Worm (Caenorhabditis elegans) whole organism, L4 larva: ENCODE data around the gene lgc-10.

Source experiments
- D1046.2 ChIP-seq: fragments of 200-800 bp; sonication (Bioruptor generic); IDR thresholded peaks from 2 replicates; pipeline ENCODE4 v1.3.6; 2022; ENCODE audit warnings: missing genetic modification characterization, missing compliant biosample characterization
- F37D6.2 ChIP-seq: sonication (generic microtip); optimal IDR thresholded peaks from 2 replicates; lab custom pipeline; 2016; ENCODE audit warnings: mild to moderate bottlenecking, missing genetic modification characterization, missing compliant biosample characterization
- F49E8.2 ChIP-seq: sonication (generic microtip); optimal IDR thresholded peaks from 2 replicates; lab custom pipeline; 2016; ENCODE audit warnings: missing compliant biosample characterization, mild to moderate bottlenecking, missing genetic modification characterization, borderline replicate concordance
- Y105C5A.15 ChIP-seq: fragments of 200-800 bp; sonication (Bioruptor generic); IDR thresholded peaks from 2 replicates; pipeline ENCODE4 v1.3.6; 2022; ENCODE audit warnings: missing genetic modification characterization, missing compliant biosample characterization
- Y48G9A.11 ChIP-seq: fragments of 200-800 bp; sonication (Bioruptor generic); IDR thresholded peaks from 2 replicates; pipeline ENCODE4 v1.3.6; 2022; ENCODE audit warnings: missing genetic modification reagents, missing genetic modification characterization, missing compliant biosample characterization
- Y5F2A.4 ChIP-seq: fragments of 200-800 bp; sonication (Bioruptor generic); optimal IDR thresholded peaks from 2 replicates; lab custom pipeline; 2018; ENCODE audit warnings: mild to moderate bottlenecking, missing genetic modification characterization, missing compliant biosample characterization
- Y75B8A.6 ChIP-seq: fragments of 200-800 bp; sonication (Bioruptor generic); IDR thresholded peaks from 2 replicates; pipeline ENCODE4 v1.3.6; 2022; ENCODE audit warnings: missing genetic modification reagents, missing genetic modification characterization, missing compliant biosample characterization
- ZK546.5 ChIP-seq, 2 experiments: sonication (generic microtip); optimal IDR thresholded peaks; 2 replicates each; lab custom pipeline; 2017; ENCODE audit warnings: missing biosample characterization in 2 of 2, missing genetic modification characterization in 2 of 2
- arid-1 ChIP-seq: fragments of 200-800 bp; sonication (Bioruptor generic); conservative IDR thresholded peaks from 2 replicates; pipeline ENCODE4 v1.3.6; 2022; ENCODE audit warnings: missing genetic modification reagents, missing genetic modification characterization, missing compliant biosample characterization
- attf-4 ChIP-seq: sonication (generic microtip); optimal IDR thresholded peaks from 3 replicates; lab custom pipeline; 2017; ENCODE audit warnings: missing biosample characterization, missing genetic modification characterization
- ceh-28 ChIP-seq: fragments of 150-350 bp; optimal IDR thresholded peaks from 2 replicates; lab custom pipeline; 2014; ENCODE audit warnings: missing biosample characterization, missing genetic modification reagents, missing genetic modification characterization
- ceh-32 ChIP-seq: sonication (generic microtip); optimal IDR thresholded peaks from 2 replicates; lab custom pipeline; 2016; ENCODE audit warnings: mild to moderate bottlenecking, missing genetic modification characterization, missing compliant biosample characterization; ENCODE audit not compliant: poor library complexity
- ceh-44 ChIP-seq: fragments of 200-800 bp; sonication (Bioruptor generic); IDR thresholded peaks from 2 replicates; pipeline ENCODE4 v1.3.6; 2022; ENCODE audit warnings: missing genetic modification reagents, missing genetic modification characterization, missing compliant biosample characterization
- ces-1 ChIP-seq: fragments of 150-350 bp; sonication (generic microtip); optimal IDR thresholded peaks from 4 replicates; lab custom pipeline; 2014; ENCODE audit warnings: missing biosample characterization, missing genetic modification reagents, missing genetic modification characterization
- ctbp-1 ChIP-seq: fragments of 200-800 bp; sonication (Bioruptor generic); IDR thresholded peaks from 2 replicates; pipeline ENCODE4 v1.3.6; 2022; ENCODE audit warnings: missing genetic modification reagents, missing genetic modification characterization, missing compliant biosample characterization
- daf-19 ChIP-seq: fragments of 200-800 bp; sonication (Bioruptor generic); conservative IDR thresholded peaks from 2 replicates; pipeline ENCODE4 v1.3.6; 2022; ENCODE audit warnings: missing genetic modification characterization, missing compliant biosample characterization
- dmd-6 ChIP-seq: fragments of 200-800 bp; sonication (Bioruptor generic); IDR thresholded peaks from 2 replicates; pipeline ENCODE4 v1.3.6; 2022; ENCODE audit warnings: missing genetic modification reagents, missing genetic modification characterization, missing compliant biosample characterization
- dmd-8 ChIP-seq: fragments of 200-800 bp; sonication (Bioruptor generic); IDR thresholded peaks from 2 replicates; pipeline ENCODE4 v1.3.6; 2022; ENCODE audit warnings: missing genetic modification characterization, missing compliant biosample characterization
- fos-1 ChIP-seq: fragments of 150-350 bp; optimal IDR thresholded peaks from 2 replicates; lab custom pipeline; 2014; ENCODE audit warnings: missing biosample characterization, missing genetic modification characterization
- jun-1 ChIP-seq: fragments of 150-350 bp; optimal IDR thresholded peaks from 2 replicates; lab custom pipeline; 2014; ENCODE audit warnings: missing biosample characterization, missing genetic modification reagents, missing genetic modification characterization
- lin-13 ChIP-seq: fragments of 150-350 bp; optimal IDR thresholded peaks from 2 replicates; lab custom pipeline; 2014; ENCODE audit warnings: missing biosample characterization, missing genetic modification reagents, missing genetic modification characterization
- lin-15B ChIP-seq: fragments of 150-350 bp; sonication (generic microtip); optimal IDR thresholded peaks from 3 replicates; lab custom pipeline; 2014; ENCODE audit warnings: missing biosample characterization, missing genetic modification characterization
- lin-38 ChIP-seq: fragments of 200-800 bp; sonication (Bioruptor generic); IDR thresholded peaks from 2 replicates; pipeline ENCODE4 v1.3.6; 2022; ENCODE audit warnings: missing genetic modification reagents, missing genetic modification characterization, missing compliant biosample characterization
- lin-39 ChIP-seq: fragments of 150-350 bp; optimal IDR thresholded peaks from 2 replicates; lab custom pipeline; 2014; ENCODE audit warnings: missing biosample characterization, missing genetic modification reagents, missing genetic modification characterization
- mes-2 ChIP-seq: sonication (generic microtip); optimal IDR thresholded peaks from 2 replicates; lab custom pipeline; 2016; ENCODE audit warnings: missing genotype, mild to moderate bottlenecking, missing genetic modification characterization, missing compliant biosample characterization; ENCODE audit not compliant: poor library complexity, severe bottlenecking
- nhr-237 ChIP-seq: sonication (generic microtip); optimal IDR thresholded peaks from 2 replicates; lab custom pipeline; 2017; ENCODE audit warnings: missing biosample characterization, missing genetic modification characterization
- nhr-76 ChIP-seq: fragments of 150-350 bp; optimal IDR thresholded peaks from 2 replicates; lab custom pipeline; 2014; ENCODE audit warnings: missing biosample characterization, missing genetic modification characterization
- nhr-77 ChIP-seq: fragments of 150-350 bp; optimal IDR thresholded peaks from 2 replicates; lab custom pipeline; 2014; ENCODE audit warnings: missing biosample characterization, missing genetic modification characterization
- php-3 ChIP-seq: fragments of 200-800 bp; sonication (Bioruptor generic); IDR thresholded peaks from 2 replicates; pipeline ENCODE4 v1.3.6; 2022; ENCODE audit warnings: missing genetic modification reagents, missing genetic modification characterization, missing compliant biosample characterization
- set-16 ChIP-seq: fragments of 200-800 bp; sonication (Bioruptor generic); IDR thresholded peaks from 2 replicates; pipeline ENCODE4 v1.3.6; 2022; ENCODE audit warnings: missing genetic modification reagents, missing genetic modification characterization, missing compliant biosample characterization
- skn-1 ChIP-seq: fragments of 150-350 bp; optimal IDR thresholded peaks from 2 replicates; lab custom pipeline; 2014; ENCODE audit warnings: missing biosample characterization, missing genetic modification characterization
- snpc-4 ChIP-seq: fragments of 150-350 bp; optimal IDR thresholded peaks from 2 replicates; lab custom pipeline; 2014; ENCODE audit warnings: missing biosample characterization, missing genetic modification characterization
- spr-3 ChIP-seq: fragments of 200-800 bp; sonication (Bioruptor generic); optimal IDR thresholded peaks from 2 replicates; lab custom pipeline; 2018; ENCODE audit warnings: mild to moderate bottlenecking, missing genetic modification characterization, missing compliant biosample characterization
- tag-97 ChIP-seq: fragments of 200-800 bp; sonication (Bioruptor generic); IDR thresholded peaks from 2 replicates; pipeline ENCODE4 v1.3.6; 2022; ENCODE audit warnings: missing genetic modification characterization, missing compliant biosample characterization
- tra-1 ChIP-seq: fragments of 200-800 bp; sonication (Bioruptor generic); IDR thresholded peaks from 2 replicates; pipeline ENCODE4 v1.3.6; 2022; ENCODE audit warnings: missing genetic modification reagents, missing genetic modification characterization, missing compliant biosample characterization
- unc-130 ChIP-seq: sonication (generic microtip); optimal IDR thresholded peaks from 2 replicates; lab custom pipeline; 2016; ENCODE audit warnings: missing genetic modification reagents, missing genetic modification characterization, missing compliant biosample characterization
- unc-62 ChIP-seq, 3 experiments: fragments of 150-350 bp in 1 of 3; sonication (generic microtip); optimal IDR thresholded peaks in 2 of 3; peaks in 1 of 3; 1 replicate in 1 of 3; 2 replicates in 2 of 3; lab custom pipeline; 2014 to 2017; ENCODE audit warnings: missing biosample characterization in 3 of 3, missing genetic modification characterization in 3 of 3, missing genetic modification reagents in 3 of 3, missing genotype in 1 of 3
- zfp-2 ChIP-seq: sonication (generic microtip); optimal IDR thresholded peaks from 2 replicates; lab custom pipeline; 2016; ENCODE audit warnings: mild to moderate bottlenecking, missing genetic modification characterization, missing compliant biosample characterization
- zfp-3 ChIP-seq: fragments of 200-800 bp; sonication (Bioruptor generic); conservative IDR thresholded peaks from 2 replicates; pipeline ENCODE4 v1.3.6; 2022; ENCODE audit warnings: missing genetic modification reagents, missing genetic modification characterization, missing compliant biosample characterization
- zip-2 ChIP-seq: fragments of 150-350 bp; optimal IDR thresholded peaks from 2 replicates; lab custom pipeline; 2014; ENCODE audit warnings: missing biosample characterization, missing genetic modification characterization
- ztf-11 ChIP-seq: fragments of 150-350 bp; optimal IDR thresholded peaks from 2 replicates; lab custom pipeline; 2014; ENCODE audit warnings: missing biosample characterization, missing genetic modification characterization

The lgc-10 gene

DNA sequence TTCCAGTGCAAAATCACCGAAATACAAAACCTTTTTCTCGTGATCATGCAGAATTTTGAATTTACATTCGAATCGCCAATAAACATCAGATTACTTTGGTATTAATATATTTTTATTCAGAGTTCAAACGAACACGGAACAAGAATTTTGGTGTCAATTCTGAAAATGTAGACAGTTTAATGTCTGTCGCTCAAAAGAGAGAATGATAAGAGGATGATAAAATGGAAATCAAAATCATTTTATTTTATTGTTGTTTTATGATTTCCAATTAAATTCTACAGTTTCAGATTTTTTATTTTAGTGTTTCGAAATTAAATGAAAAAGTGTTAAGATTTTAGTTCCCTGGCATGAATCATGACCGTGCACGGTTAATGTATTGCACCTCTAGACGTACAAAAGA is 25.0 kb downstream of the lgc-10 start (continued):
- no peak for TF ChIP-seq F49E8.2
- TF ChIP-seq tra-1 (GFP tag; lab: Robert Waterston, UW): no peak
- no peak for TF ChIP-seq lin-13
- no peak for TF ChIP-seq nhr-77 (tag; lab: Kevin White, UChicago)
- no peak for TF ChIP-seq lin-38 (GFP tag; lab: Robert Waterston, UW)
- no peak for TF ChIP-seq F37D6.2 (tag; lab: Kevin White, UChicago)
- TF ChIP-seq lin-39 (tag; lab: Kevin White, UChicago): no peak
- no peak for TF ChIP-seq Y105C5A.15
- TF ChIP-seq set-16 (GFP tag; lab: Robert Waterston, UW): no peak
- no peak for TF ChIP-seq D1046.2 (GFP tag; lab: Robert Waterston, UW)
- TF ChIP-seq Y75B8A.6 (GFP tag; lab: Robert Waterston, UW): no peak
- peak; percentile 98 for TF ChIP-seq php-3 (GFP tag; lab: Robert Waterston, UW)
- TF ChIP-seq spr-3 (GFP tag; lab: Kevin White, UChicago): no peak
- TF ChIP-seq arid-1 (GFP tag; lab: Robert Waterston, UW): no peak
- TF ChIP-seq dmd-6 (GFP tag; lab: Robert Waterston, UW): peak; percentile 68

DNA sequence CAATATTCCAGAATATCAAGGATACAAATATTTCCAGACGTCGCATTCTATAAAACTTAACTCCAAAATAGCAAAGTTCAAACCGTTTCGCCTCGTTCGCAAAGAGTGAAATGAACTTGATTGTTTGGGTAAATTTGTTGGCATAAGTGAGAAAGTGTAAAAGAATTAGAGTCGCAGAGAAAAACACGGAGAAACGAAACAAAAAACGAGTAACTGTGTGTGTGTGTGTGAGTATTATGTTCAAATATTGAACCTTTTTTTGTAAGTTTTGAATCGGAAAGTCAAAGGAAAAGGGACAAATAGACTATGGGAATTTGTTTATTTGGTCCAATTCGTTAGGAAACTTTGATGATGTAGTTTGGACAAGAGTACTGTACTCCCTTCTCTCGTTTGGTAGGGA is 25.8 kb downstream of the lgc-10 start, which contains the start of gene acp-7:
TSS of gene acp-7 (minus strand) at position 101 of the 400 bp plus-strand sequence.
- TF ChIP-seq ceh-28 (tag; lab: Kevin White, UChicago): no peak
- TF ChIP-seq tag-97 (GFP tag; lab: Robert Waterston, UW): no peak
- no peak for TF ChIP-seq Y105C5A.15
- no peak for TF ChIP-seq ctbp-1 (GFP tag; lab: Robert Waterston, UW)
- TF ChIP-seq ceh-44 (GFP tag; lab: Robert Waterston, UW): no peak
- TF ChIP-seq lin-15B (tag; lab: Kevin White, UChicago): no peak
- no peak for TF ChIP-seq zip-2 (tag; lab: Kevin White, UChicago)
- no peak for TF ChIP-seq dmd-8 (GFP tag; lab: Robert Waterston, UW)
- no peak for TF ChIP-seq lin-38 (GFP tag; lab: Robert Waterston, UW)
- no peak for TF ChIP-seq ztf-11 (tag; lab: Kevin White, UChicago)
- no peak for TF ChIP-seq zfp-2 (tag; lab: Kevin White, UChicago)
- no peak for TF ChIP-seq Y75B8A.6 (GFP tag; lab: Robert Waterston, UW)
- no peak for TF ChIP-seq daf-19 (GFP tag; lab: Robert Waterston, UW)

DNA sequence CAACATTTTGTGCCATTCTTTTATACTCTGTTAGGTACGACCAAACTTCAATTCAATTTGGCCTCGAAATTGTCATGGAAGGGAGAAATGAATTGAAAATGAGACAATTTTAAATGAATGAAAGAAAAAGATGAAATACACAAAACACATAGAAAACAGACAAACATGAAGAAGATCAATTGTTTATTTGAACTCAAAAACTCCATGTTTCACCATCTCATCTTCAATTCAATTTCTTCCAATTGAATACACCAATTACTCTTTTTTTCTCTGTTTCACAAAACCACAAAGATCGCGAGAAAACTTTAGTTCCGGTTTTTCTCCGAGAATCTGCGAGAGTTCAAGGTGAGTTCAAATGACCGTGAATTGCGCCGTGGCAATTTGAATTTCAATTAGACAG is 30.1 kb downstream of the lgc-10 start:
- TF ChIP-seq nhr-237: no peak
- no peak for TF ChIP-seq tra-1 (GFP tag; lab: Robert Waterston, UW)
- TF ChIP-seq Y48G9A.11 (GFP tag; lab: Robert Waterston, UW): no peak
- TF ChIP-seq spr-3 (GFP tag; lab: Kevin White, UChicago): no peak
- TF ChIP-seq skn-1 (tag; lab: Kevin White, UChicago): no peak
- TF ChIP-seq zfp-3 (GFP tag; lab: Robert Waterston, UW): no peak
- TF ChIP-seq dmd-8 (GFP tag; lab: Robert Waterston, UW): no peak
- no peak for TF ChIP-seq jun-1 (tag; lab: Kevin White, UChicago)

- no peak for TF ChIP-seq ces-1 (GFP tag; lab: Kevin White, UChicago)
- no peak for TF ChIP-seq php-3 (GFP tag; lab: Robert Waterston, UW)
- no peak for TF ChIP-seq nhr-237
- no peak for TF ChIP-seq attf-4 (tag; lab: Kevin White, UChicago)
- no peak for TF ChIP-seq snpc-4
- no peak for TF ChIP-seq lin-15B (tag; lab: Kevin White, UChicago)
- TF ChIP-seq lin-38 (GFP tag; lab: Robert Waterston, UW): no peak
- TF ChIP-seq unc-130 (GFP tag; lab: Kevin White, UChicago): no peak
- TF ChIP-seq unc-62 (GFP tag; optimal IDR thresholded peaks at IDR 0.05 in 1 of 2; lab: Kevin White, UChicago): no peak
- TF ChIP-seq unc-62 (tag; optimal IDR thresholded peaks at IDR 0.05; lab: Kevin White, UChicago): no peak
- TF ChIP-seq Y5F2A.4 (GFP tag; lab: Kevin White, UChicago): no peak
- no peak for TF ChIP-seq fos-1 (tag; lab: Kevin White, UChicago)
- no peak for TF ChIP-seq Y75B8A.6 (GFP tag; lab: Robert Waterston, UW)
- TF ChIP-seq Y105C5A.15: no peak
- no peak for TF ChIP-seq mes-2 (tag; lab: Kevin White, UChicago)
- no peak for TF ChIP-seq ZK546.5 (tag; optimal IDR thresholded peaks at IDR 0.05; lab: Kevin White, UChicago)
- no peak for TF ChIP-seq dmd-6 (GFP tag; lab: Robert Waterston, UW)
- no peak for TF ChIP-seq ceh-32
- no peak for TF ChIP-seq nhr-76
Measured at ce11 chrIV:6426089-6426715, 31.2 kb downstream of the lgc-10 start, which contains the start of gene acp-6. Gene acp-6 (minus strand): TSS chrIV:6426139.
